Worm (Caenorhabditis elegans) whole organism, L4 larva: ENCODE results near the gene thoc-7.

ENCODE experiments used
- ZK337.2 ChIP-seq: fragments of 200-800 bp; sonication (Bioruptor generic); IDR thresholded peaks from 2 replicates; pipeline ENCODE4 v1.3.6; 2022; ENCODE audit warnings: missing genetic modification reagents, missing genetic modification characterization, missing compliant biosample characterization
- ama-1 ChIP-seq: fragments of 150-350 bp; optimal IDR thresholded peaks from 2 replicates; lab custom pipeline; 2014; ENCODE audit warnings: inconsistent platforms, mixed read lengths
- ceh-44 ChIP-seq: fragments of 200-800 bp; sonication (Bioruptor generic); IDR thresholded peaks from 2 replicates; pipeline ENCODE4 v1.3.6; 2022; ENCODE audit warnings: missing genetic modification reagents, missing genetic modification characterization, missing compliant biosample characterization
- daf-12 ChIP-seq: fragments of 150-350 bp; optimal IDR thresholded peaks from 2 replicates; lab custom pipeline; 2014; ENCODE audit warnings: missing biosample characterization, missing genetic modification reagents, missing genetic modification characterization
- dpl-1 ChIP-seq: fragments of 150-350 bp; optimal IDR thresholded peaks from 2 replicates; lab custom pipeline; 2014; ENCODE audit warnings: missing biosample characterization, missing genetic modification reagents, missing genetic modification characterization
- hlh-30 ChIP-seq: sonication (generic microtip); optimal IDR thresholded peaks from 2 replicates; lab custom pipeline; 2017; ENCODE audit warnings: antibody characterized with exemption, mild to moderate bottlenecking, missing genetic modification characterization, missing compliant biosample characterization; ENCODE audit not compliant: insufficient read depth
- jun-1 ChIP-seq: fragments of 150-350 bp; optimal IDR thresholded peaks from 2 replicates; lab custom pipeline; 2014; ENCODE audit warnings: missing biosample characterization, missing genetic modification reagents, missing genetic modification characterization
- lin-13 ChIP-seq: fragments of 150-350 bp; optimal IDR thresholded peaks from 2 replicates; lab custom pipeline; 2014; ENCODE audit warnings: missing biosample characterization, missing genetic modification reagents, missing genetic modification characterization
- mdt-29 ChIP-seq: fragments of 200-800 bp; sonication (Bioruptor generic); IDR thresholded peaks from 2 replicates; pipeline ENCODE4 v1.3.6; 2022; ENCODE audit warnings: missing genetic modification reagents, missing genetic modification characterization, missing compliant biosample characterization
- nhr-10 ChIP-seq: fragments of 150-350 bp; optimal IDR thresholded peaks from 2 replicates; lab custom pipeline; 2014; ENCODE audit warnings: missing biosample characterization, missing genetic modification characterization
- nhr-42 ChIP-seq: fragments of 200-800 bp; sonication (Bioruptor generic); IDR thresholded peaks from 2 replicates; pipeline ENCODE4 v1.3.6; 2022; ENCODE audit warnings: missing genetic modification characterization, missing compliant biosample characterization
- zfp-2 ChIP-seq: sonication (generic microtip); optimal IDR thresholded peaks from 2 replicates; lab custom pipeline; 2016; ENCODE audit warnings: mild to moderate bottlenecking, missing genetic modification characterization, missing compliant biosample characterization
- ztf-11 ChIP-seq: fragments of 150-350 bp; optimal IDR thresholded peaks from 2 replicates; lab custom pipeline; 2014; ENCODE audit warnings: missing biosample characterization, missing genetic modification characterization
- ztf-7 ChIP-seq: fragments of 150-350 bp; optimal IDR thresholded peaks from 2 replicates; lab custom pipeline; 2014; ENCODE audit warnings: missing biosample characterization, missing genetic modification characterization

ce11 chrIV:13883922-13884321, 1.4 kb downstream of the thoc-7 start:
- no peak for TF ChIP-seq daf-12
- no peak for TF ChIP-seq ceh-44 (GFP tag; lab: Robert Waterston, UW)
- TF ChIP-seq ztf-11 (tag; lab: Kevin White, UChicago) = no peak
- TF ChIP-seq ZK337.2 (GFP tag; lab: Robert Waterston, UW) = no peak
- TF ChIP-seq nhr-42 = no peak
- no peak for TF ChIP-seq dpl-1 (GFP tag; lab: Kevin White, UChicago)
- no peak for TF ChIP-seq hlh-30 (tag; lab: Kevin White, UChicago)
- TF ChIP-seq nhr-10 (tag; lab: Kevin White, UChicago) = no peak
- TF ChIP-seq zfp-2 (tag; lab: Kevin White, UChicago) = no peak
- no peak for TF ChIP-seq ama-1 (lab: Kevin White, UChicago)
- TF ChIP-seq ztf-7 = no peak
- TF ChIP-seq jun-1 (tag; lab: Kevin White, UChicago) = no peak
- TF ChIP-seq lin-13 = no peak
- no peak for TF ChIP-seq mdt-29 (GFP tag; lab: Robert Waterston, UW)
